Worm (Caenorhabditis elegans) whole organism, young adult: ENCODE measurements around the gene F08G2.7.

ENCODE experiments used
- F39B2.1 ChIP-seq: fragments of 200-800 bp; sonication (Bioruptor generic); IDR thresholded peaks from 2 replicates; pipeline ENCODE4 v1.3.6; 2022; ENCODE audit warnings: missing genetic modification reagents, missing genetic modification characterization, missing compliant biosample characterization
- F55B11.4 ChIP-seq: sonication (generic microtip); optimal IDR thresholded peaks from 2 replicates; lab custom pipeline; 2016; ENCODE audit warnings: missing compliant biosample characterization, missing genetic modification characterization, borderline replicate concordance; ENCODE audit not compliant: insufficient read depth
- ama-1 ChIP-seq, 3 experiments: fragments of 150-350 bp in 1 of 3; sonication (generic microtip) in 2 of 3; optimal IDR thresholded peaks; 2 replicates each; lab custom pipeline; 2014 to 2018; ENCODE audit warnings: missing biosample characterization in 2 of 3, missing genetic modification characterization in 2 of 3, missing genetic modification reagents in 2 of 3
- atf-7 ChIP-seq: sonication (generic microtip); optimal IDR thresholded peaks from 2 replicates; lab custom pipeline; 2017; ENCODE audit warnings: mild to moderate bottlenecking, missing genetic modification characterization, missing compliant biosample characterization
- ceh-40 ChIP-seq: fragments of 200-800 bp; sonication (Bioruptor generic); IDR thresholded peaks from 2 replicates; pipeline ENCODE4 v1.3.6; 2022; ENCODE audit warnings: missing genetic modification characterization, missing compliant biosample characterization
- dox-1 ChIP-seq: fragments of 200-800 bp; sonication (Bioruptor generic); IDR thresholded peaks from 2 replicates; pipeline ENCODE4 v1.3.6; 2022; ENCODE audit warnings: missing genetic modification reagents, missing genetic modification characterization, missing compliant biosample characterization
- egl-44 ChIP-seq: fragments of 200-800 bp; sonication (Bioruptor generic); IDR thresholded peaks from 2 replicates; pipeline ENCODE4 v1.3.6; 2022; ENCODE audit warnings: missing genetic modification reagents, missing genetic modification characterization, missing compliant biosample characterization
- hsf-1 ChIP-seq: fragments of 200-800 bp; sonication (Bioruptor generic); IDR thresholded peaks from 2 replicates; pipeline ENCODE4 v1.3.6; 2022; ENCODE audit warnings: missing genetic modification reagents, missing genetic modification characterization, missing compliant biosample characterization
- nhr-90 ChIP-seq: sonication (generic microtip); optimal IDR thresholded peaks from 2 replicates; lab custom pipeline; 2016; ENCODE audit warnings: missing genotype, mild to moderate bottlenecking, missing genetic modification characterization, missing compliant biosample characterization
- ztf-26 ChIP-seq: sonication (generic microtip); optimal IDR thresholded peaks from 2 replicates; lab custom pipeline; 2017; ENCODE audit warnings: missing genetic modification characterization, missing compliant biosample characterization

DNA sequence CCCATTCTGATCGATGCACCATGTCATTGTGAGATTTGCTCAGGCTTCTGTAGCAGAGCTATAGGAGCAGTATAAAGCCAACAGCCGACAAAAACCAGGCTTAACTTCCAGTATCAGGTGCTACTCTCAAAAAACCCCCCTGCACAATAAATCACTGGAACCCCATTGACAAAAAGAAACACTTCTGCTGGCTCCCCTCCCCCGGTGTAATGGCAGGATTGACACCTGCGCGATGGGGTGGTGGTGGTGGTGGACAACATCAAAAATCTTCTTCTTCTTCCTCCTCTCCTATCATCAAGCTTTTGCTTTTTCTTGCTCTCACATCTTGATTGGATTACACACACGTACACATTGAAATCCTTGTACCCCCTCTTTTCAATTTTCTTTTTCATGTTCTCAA is 51.2 kb downstream of the F08G2.7 start:
- no peak for TF ChIP-seq F39B2.1
- no peak for TF ChIP-seq dox-1 (GFP tag; lab: Robert Waterston, UW)
- no peak for TF ChIP-seq hsf-1
- TF ChIP-seq ama-1 (optimal IDR thresholded peaks at IDR 0.05; lab: Kevin White, UChicago): no peak
- TF ChIP-seq ama-1 (GFP tag; optimal IDR thresholded peaks at IDR 0.05; lab: Kevin White, UChicago): no peak
- no peak for TF ChIP-seq atf-7 (tag; lab: Kevin White, UChicago)
- TF ChIP-seq ceh-40: no peak
- TF ChIP-seq ztf-26: no peak
- no peak for TF ChIP-seq F55B11.4 (tag; lab: Kevin White, UChicago)
- TF ChIP-seq egl-44 (GFP tag; lab: Robert Waterston, UW): no peak
- TF ChIP-seq nhr-90: no peak
